Worm (Caenorhabditis elegans): ENCODE measurements around the gene C29E4.9.

ce11 chrIII:7950447-7950846 lies 6.4 kb downstream of the C29E4.9 start:
- TF ChIP-seq lin-13 (GFP tag; optimal IDR thresholded peaks at IDR 0.05) (no peak), nhr-11 (tag; optimal IDR thresholded peaks at IDR 0.05) (no peak), sma-3 (GFP tag; optimal IDR thresholded peaks at IDR 0.05) (no peak), ama-1 (optimal IDR thresholded peaks at IDR 0.05) (peak; percentile 76), egl-27 (tag; optimal IDR thresholded peaks at IDR 0.05) (no peak), ztf-4 (tag; optimal IDR thresholded peaks at IDR 0.05) (no peak), mab-5 (tag; optimal IDR thresholded peaks at IDR 0.05) (no peak)

Measured in whole organism, L2 larva.